Worm (Caenorhabditis elegans) whole organism, dauer: ENCODE measurements around the gene srz-103.
"Not testable (repeated sequence)": the region's sequence is repeated elsewhere in the genome, so short reads cannot be mapped to it uniquely, and the experiment has no call there.

Source experiments
- unc-62 ChIP-seq: sonication (generic microtip); optimal IDR thresholded peaks from 2 replicates; lab custom pipeline; 2017; ENCODE audit warnings: missing biosample characterization, missing genetic modification reagents, missing genetic modification characterization

Gene srz-103

DNA sequence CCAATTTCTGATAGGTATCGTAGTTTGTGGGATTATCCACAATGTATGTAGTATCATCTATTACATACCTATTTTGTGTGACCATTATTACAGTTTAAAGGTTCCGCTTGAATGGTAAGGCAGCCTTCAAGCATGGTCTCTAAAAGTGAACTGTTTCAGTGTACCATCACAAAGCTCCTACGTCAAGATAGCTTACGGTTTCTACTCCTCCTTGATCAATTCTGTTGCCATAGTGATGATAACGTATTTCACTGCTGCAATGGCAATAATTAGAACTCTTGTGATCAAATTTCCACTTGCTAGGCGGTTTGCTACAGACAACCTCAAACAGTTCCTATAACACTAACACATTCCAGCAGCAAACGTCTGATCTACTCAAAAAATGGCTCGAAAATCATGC is 4.2 kb upstream of the srz-103 start:
- TF ChIP-seq unc-62 (GFP tag; lab: Kevin White, UChicago) = no peak

DNA sequence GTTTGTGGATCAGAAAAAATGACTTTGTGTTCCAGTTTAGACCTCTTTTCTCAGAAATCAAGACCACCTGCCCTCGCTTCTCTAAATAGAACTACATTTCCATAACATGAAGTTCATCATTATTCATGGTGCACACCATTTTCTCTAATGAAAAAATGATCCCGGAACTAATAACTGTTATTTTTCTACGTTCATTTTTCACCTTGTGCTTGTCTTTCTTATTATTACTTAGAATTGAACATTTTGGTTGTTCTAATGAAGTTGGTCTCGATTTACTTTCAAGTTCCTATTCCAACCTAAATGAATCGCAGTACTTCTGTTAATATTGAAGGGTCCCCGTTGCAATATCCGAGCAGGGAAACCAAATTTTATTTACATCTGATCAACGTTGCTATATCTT is 3.7 kb upstream of the srz-103 start, which contains the start of gene srw-36:
srw-36 (plus strand) TSS at position 301 of the 400 bp plus-strand sequence.
- no peak for TF ChIP-seq unc-62 (GFP tag; lab: Kevin White, UChicago)

DNA sequence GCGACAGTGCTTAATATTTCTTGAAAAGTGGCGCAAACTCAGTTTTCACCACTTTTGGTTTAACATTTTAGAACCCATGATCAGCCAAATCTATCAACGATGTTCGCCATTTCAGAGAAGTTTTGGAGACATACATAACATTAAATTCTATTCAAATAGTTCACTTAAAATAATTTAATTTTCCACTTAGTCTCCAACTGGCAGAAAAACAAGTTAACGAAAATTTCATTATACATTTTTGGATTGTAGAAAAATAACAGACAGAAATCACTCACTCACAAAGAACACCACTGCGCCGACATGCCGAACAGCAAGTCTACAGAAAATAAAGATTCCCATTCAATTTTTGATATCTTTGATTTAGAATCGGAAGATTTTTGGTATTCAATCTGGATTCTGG is 844 bp upstream of the srz-103 start, which contains the start of gene srw-44:
srw-44 (plus strand) TSS at position 301 of the 400 bp plus-strand sequence.
- no peak for TF ChIP-seq unc-62 (GFP tag; lab: Kevin White, UChicago)

DNA sequence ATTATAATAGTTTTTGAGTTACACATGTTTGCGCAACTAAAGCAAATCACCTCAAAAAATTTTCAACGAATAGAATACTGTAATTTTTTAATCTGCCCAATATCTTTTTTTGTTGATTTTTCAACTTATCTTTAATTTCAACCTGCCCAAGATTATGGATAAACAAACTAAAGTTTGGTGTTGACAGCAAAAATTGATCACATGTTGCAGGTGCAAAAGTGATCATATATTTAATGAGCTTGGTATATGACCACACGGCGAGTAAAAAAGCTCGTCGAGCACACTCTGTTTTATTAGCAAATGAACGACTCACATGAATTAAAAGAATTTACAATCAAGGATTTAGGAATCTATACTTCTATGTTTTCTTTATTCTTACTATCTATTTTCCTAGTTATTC is 3.6 kb downstream of the srz-103 start, which contains the start of gene srz-1:
srz-1 (plus strand) TSS at position 301 of the 400 bp plus-strand sequence.
- no peak for TF ChIP-seq unc-62 (GFP tag; lab: Kevin White, UChicago)

DNA sequence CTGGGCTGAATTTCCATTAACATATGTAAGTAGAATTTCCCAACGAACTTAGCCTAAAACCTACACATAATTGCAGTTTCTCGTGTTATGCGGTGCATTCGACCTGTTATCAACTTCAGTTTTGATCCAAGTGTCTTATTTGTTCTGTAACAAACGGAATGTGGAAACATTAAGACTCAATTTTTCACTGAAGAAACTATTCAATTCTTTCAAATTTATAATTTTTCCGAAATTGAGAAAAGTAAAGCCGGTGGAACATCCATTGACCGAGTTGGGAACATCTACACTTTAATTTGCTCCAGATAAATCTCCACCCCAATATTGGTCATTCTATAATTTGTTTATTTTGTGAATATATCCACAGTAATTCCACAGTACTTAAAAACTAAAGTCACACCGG is 4.7 kb downstream of the srz-103 start:
- TF ChIP-seq unc-62 (GFP tag; lab: Kevin White, UChicago) = no peak

DNA sequence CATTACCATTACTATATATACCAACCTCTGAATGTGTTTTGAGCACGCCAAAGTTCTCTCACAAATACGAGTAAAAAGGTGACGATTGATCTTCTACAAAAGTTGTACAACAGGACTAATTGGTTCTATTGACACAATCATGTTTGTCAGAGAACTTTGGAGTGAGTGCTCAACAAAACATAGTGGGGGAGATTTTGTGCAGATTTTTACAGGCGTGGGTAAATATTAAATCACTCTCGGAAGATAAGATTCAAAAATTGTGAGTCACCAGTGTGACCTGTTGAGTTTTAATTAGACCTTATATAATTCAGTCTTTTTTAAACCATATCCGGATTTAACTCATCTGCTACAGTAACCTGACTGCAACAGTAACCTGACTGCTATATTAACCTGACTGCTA is 6.9 kb downstream of the srz-103 start, which contains the start of gene F14F8.8:
F14F8.8 (minus strand) TSS at position 101 of the 400 bp plus-strand sequence.
- TF ChIP-seq unc-62 (GFP tag; lab: Kevin White, UChicago) = no peak

DNA sequence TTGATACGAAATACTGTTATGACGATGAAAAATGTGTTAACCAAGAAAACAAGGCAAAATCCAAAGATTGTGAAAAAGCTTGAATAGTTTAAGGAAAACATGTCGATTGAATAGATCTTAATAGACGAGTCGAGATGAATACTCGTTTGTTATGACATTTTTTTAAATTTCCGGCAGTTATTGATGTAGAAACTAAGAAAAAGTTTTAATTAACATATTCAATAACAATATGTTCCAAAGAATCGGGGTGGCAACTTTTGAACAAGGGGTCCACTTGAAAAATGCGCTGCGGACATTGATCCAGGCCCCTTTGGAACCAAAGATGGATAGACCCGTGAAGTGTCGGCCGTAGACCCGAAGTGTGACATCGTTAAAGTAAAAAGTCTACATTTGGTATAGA is 7.9 kb downstream of the srz-103 start, which contains the start of gene str-61:
str-61 (minus strand) TSS at position 101 of the 400 bp plus-strand sequence.
- no peak for TF ChIP-seq unc-62 (GFP tag; lab: Kevin White, UChicago)

DNA sequence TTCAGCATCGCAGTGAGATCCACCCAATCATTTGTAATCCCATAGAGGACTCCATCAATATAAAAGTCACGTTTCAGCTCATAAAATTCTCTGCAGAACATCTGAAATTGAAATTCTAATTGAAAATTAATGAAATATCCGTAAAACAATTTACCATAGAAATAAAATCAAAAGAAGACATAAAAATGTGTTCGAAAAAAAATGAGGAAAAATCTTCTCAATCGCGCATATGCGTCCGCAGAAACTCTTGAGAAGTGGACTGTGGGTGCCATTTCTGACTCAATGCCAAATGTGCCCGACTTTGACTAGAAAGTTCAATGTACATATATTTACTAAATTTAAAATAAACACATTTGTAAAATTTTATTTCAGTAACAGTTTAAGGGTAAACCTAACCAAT is 10.7 kb downstream of the srz-103 start, which contains the start of gene F14F8.9:
F14F8.9 (minus strand) TSS at position 101 of the 400 bp plus-strand sequence.
- no peak for TF ChIP-seq unc-62 (GFP tag; lab: Kevin White, UChicago)

DNA sequence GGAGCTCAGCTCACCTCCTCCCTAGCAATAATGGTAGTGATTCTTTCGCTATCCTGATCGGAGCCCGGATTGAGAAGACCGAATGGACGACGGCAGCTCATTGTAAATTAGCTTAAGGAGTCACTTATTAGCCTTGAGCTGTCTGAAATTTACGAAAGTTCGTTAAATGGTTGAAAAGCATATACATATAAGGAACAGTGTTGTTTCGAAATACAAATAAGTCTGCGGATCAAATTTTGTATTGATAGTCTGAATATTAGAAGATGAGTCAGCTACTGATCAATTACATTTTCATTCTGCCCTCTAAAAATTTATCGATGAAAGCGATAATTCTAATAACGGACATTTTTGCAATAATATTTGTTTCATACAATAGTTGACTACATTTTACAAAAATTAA is 12.5 kb downstream of the srz-103 start, which contains the start of gene F14F8.14:
F14F8.14 (minus strand) TSS at position 101 of the 400 bp plus-strand sequence.
- TF ChIP-seq unc-62 (GFP tag; lab: Kevin White, UChicago) = no peak

DNA sequence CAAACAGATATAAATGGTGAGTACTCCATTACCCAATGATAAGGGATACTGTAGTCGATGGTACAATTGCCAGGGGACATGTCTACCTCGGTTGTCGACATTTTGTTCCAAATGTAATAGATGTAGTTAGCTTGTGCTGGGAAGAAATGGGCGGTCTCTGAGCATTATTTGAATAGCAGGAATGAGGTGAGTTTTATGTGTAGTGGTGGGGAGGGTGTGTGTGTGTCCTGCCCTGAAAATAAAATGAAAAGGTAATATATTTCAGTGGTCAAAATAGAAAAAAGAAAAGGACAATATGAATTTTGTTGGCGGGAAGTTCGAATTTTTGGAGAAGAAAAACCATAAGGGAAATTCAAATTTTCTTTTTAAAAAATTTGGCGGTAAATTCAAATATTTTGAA is 18.3 kb downstream of the srz-103 start, which contains the start of gene Y70C5B.2:
Y70C5B.2 (minus strand) TSS at position 101 of the 400 bp plus-strand sequence.
- TF ChIP-seq unc-62 (GFP tag; lab: Kevin White, UChicago) = not testable (repeated sequence)

DNA sequence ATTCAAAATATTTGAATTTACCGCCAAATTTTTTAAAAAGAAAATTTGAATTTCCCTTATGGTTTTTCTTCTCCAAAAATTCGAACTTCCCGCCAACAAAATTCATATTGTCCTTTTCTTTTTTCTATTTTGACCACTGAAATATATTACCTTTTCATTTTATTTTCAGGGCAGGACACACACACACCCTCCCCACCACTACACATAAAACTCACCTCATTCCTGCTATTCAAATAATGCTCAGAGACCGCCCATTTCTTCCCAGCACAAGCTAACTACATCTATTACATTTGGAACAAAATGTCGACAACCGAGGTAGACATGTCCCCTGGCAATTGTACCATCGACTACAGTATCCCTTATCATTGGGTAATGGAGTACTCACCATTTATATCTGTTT is 24.9 kb downstream of the srz-103 start, which contains the start of gene W06G6.15:
W06G6.15 (plus strand) TSS at position 301 of the 400 bp plus-strand sequence.
- not testable (repeated sequence) for TF ChIP-seq unc-62 (GFP tag; lab: Kevin White, UChicago)

DNA sequence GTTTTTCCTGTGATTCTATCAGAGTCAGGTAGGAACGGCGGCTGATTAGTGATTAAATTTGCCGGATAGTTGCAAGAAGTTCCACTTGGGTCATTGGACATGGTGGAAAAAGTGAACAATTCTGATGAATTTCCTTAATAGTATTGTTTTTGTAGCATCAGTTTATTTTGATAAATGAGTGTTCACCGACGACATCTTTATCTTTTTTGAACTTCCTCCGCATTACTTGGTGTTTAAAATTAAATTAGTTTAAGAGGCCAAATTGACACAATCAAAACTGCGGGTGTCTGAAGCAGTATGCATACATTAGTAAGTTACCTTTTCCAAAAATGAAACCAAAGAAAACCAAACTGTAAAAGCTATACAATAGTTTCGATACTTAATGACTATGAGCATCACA is 29.9 kb downstream of the srz-103 start, which contains the start of gene W06G6.11:
W06G6.11 (minus strand) TSS at position 101 of the 400 bp plus-strand sequence.
- TF ChIP-seq unc-62 (GFP tag; lab: Kevin White, UChicago) = not testable (repeated sequence)

DNA sequence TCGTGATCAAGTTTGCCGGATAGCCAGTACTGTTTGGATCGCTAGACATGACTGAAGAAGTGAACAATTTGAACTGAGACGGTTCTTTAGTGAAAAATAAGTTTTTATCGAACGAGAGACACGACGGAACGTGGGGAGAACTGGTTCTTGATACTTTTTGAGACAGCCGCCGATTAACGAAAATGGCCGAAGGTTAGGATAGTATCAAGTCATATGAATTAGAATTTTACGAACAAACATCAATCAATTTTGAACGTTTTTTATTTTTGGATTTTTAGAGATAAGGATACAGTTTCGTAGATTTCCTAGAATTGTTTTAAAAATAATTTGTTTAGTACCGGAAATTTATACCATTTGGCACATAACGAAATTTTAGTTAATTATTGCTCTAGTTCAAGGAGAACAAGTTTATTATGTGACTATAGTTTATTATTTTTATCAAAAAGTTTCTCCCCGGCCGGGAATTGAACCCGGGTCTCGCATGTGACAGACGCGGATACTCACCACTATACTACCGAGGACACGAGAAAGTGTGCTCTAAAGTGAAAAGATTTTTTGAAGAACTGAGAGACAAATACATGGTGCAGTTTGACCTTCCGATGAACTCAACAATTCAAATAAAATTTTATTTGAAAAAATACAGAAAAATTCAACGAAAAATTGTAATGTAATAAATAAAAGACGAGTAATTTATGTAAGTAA is 30.7 kb downstream of the srz-103 start, which contains the start of gene W06G6.20:
W06G6.20 (minus strand) TSS at position 51 of the 702 bp plus-strand sequence.
- TF ChIP-seq unc-62 (GFP tag; lab: Kevin White, UChicago) = no peak

DNA sequence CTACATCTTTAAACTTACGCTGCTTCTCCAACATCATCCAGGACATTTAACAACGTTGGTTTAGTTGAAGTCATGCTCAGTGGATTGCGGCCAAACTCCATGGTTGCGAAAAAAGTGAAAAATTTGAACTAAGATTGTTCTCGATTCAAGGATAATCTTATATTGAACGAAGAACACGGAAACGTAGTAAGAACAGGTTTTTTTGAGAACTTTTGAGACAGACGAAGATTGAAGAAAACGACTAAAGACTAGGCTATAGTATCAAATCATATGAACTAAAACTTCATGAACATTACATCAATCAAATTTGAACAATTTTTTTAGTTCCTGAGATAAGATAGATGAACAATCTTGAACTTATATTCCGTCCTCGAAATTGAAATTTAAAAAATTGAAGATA is 32.0 kb downstream of the srz-103 start, which contains the start of gene W06G6.10:
W06G6.10 (minus strand) TSS at position 101 of the 400 bp plus-strand sequence.
- no peak for TF ChIP-seq unc-62 (GFP tag; lab: Kevin White, UChicago)

DNA sequence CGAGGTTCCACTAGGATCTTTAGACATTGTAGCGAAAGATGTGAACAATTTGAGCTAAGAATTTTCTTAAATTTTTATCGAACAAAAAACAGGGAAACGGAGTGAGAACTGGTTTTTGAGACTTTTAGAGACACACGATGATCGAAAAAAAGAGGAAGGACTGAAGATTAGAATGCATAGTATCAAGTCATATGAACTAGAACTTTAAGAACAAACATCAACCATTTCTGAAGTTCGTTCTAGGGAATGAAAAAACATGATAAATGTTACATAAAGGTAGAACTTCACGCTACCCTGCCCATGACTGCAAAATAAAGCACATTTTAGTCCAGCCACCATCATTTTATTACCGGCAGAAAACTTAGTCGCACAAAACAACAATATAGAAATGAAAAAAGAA is 32.8 kb downstream of the srz-103 start, which contains the start of gene W06G6.9:
W06G6.9 (minus strand) TSS at position 101 of the 400 bp plus-strand sequence.
- no peak for TF ChIP-seq unc-62 (GFP tag; lab: Kevin White, UChicago)
